Fruit fly (Drosophila melanogaster) whole organism: ENCODE results near the gene ear.

Experiments
- CG8478 ChIP-seq: fragments of >200 bp; optimal IDR thresholded peaks from 2 replicates; lab custom pipeline; 2018; ENCODE audit warnings: inconsistent platforms
- Dll ChIP-seq: fragments of >200 bp; optimal IDR thresholded peaks from 2 replicates; lab custom pipeline; 2017
- pan ChIP-seq: fragments of >200 bp; optimal IDR thresholded peaks from 2 replicates; lab custom pipeline; 2017
- psq ChIP-seq: fragments of >200 bp; optimal IDR thresholded peaks from 2 replicates; lab custom pipeline; 2017
- usp ChIP-seq: fragments of >200 bp; optimal IDR thresholded peaks from 2 replicates; lab custom pipeline; 2017; ENCODE audit warnings: missing biosample characterization, missing genetic modification characterization, mixed read lengths

DNA sequence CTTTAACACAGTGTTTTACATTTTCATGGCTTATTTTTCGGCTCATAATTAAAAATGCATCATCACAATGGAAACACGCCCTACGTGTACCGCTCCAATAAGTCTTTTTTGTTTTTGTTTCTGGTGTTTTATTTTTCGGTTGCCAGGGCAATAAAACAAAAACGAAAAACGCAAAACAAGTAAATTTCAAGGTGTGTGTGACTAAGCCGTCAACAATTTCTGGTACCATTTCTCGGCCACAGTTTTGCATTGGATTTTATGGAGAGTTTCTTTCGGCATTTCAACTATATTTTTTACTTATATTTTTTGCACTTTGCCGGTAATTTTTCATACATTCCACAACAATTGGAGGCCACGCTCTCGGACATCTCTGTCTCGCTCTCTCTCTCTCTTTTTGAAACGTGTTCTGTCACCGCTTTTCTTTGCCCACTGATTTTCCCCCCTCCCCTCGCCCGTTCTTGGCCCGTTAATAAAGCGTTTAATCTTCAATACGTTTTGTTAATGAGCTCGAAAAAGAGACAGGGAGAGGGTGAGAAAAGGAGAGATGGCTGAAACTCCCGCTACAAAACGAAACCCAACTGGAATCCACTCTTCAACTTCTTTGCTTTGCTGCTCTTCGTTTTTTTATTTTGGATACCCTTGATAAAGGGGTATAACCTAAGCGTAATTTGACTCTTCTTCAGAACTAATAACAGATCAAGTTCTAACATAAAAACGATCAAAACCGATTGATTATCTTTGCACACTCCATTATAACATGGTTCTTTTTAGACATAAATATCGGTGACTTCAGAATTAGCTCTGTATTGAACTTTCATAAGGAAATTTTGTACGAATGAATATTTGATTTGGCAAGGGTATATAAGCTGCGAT lies 27.3 kb upstream of the ear start:
- no peak for TF ChIP-seq Dll (lab: Kevin White, UChicago)
- no peak for TF ChIP-seq pan
- TF ChIP-seq usp (GFP tag; lab: Kevin White, UChicago), result no peak
- no peak for TF ChIP-seq psq (lab: Kevin White, UChicago)
- TF ChIP-seq CG8478 (lab: Kevin White, UChicago), result no peak
